Worm (Caenorhabditis elegans) whole organism, young adult: ENCODE measurements around the gene C34C12.1.

ENCODE experiments used
- B0336.3 ChIP-seq: fragments of 200-800 bp; sonication (Bioruptor generic); IDR thresholded peaks from 2 replicates; pipeline ENCODE4 v1.3.6; 2022; ENCODE audit warnings: missing genetic modification characterization, missing compliant biosample characterization
- F10E7.11 ChIP-seq: sonication (generic microtip); optimal IDR thresholded peaks from 2 replicates; lab custom pipeline; 2017; ENCODE audit warnings: mild to moderate bottlenecking, missing genetic modification characterization, moderate library complexity, missing compliant biosample characterization
- F37B4.10 ChIP-seq: fragments of 200-800 bp; sonication (Bioruptor generic); IDR thresholded peaks from 2 replicates; pipeline ENCODE4 v1.3.6; 2022; ENCODE audit warnings: missing genetic modification characterization, missing compliant biosample characterization
- F39B2.1 ChIP-seq: fragments of 200-800 bp; sonication (Bioruptor generic); IDR thresholded peaks from 2 replicates; pipeline ENCODE4 v1.3.6; 2022; ENCODE audit warnings: missing genetic modification reagents, missing genetic modification characterization, missing compliant biosample characterization
- F49E8.2 ChIP-seq: sonication (generic microtip); optimal IDR thresholded peaks from 3 replicates; lab custom pipeline; 2017; ENCODE audit warnings: missing genetic modification characterization, mild to moderate bottlenecking, missing compliant biosample characterization, antibody characterized with exemption, moderate library complexity; ENCODE audit not compliant: insufficient read depth
- F52B5.7 ChIP-seq: sonication (generic microtip); optimal IDR thresholded peaks from 2 replicates; lab custom pipeline; 2016; ENCODE audit warnings: mild to moderate bottlenecking, missing genetic modification characterization, missing compliant biosample characterization
- F57C9.4 ChIP-seq: sonication (generic microtip); optimal IDR thresholded peaks from 2 replicates; lab custom pipeline; 2017; ENCODE audit warnings: mild to moderate bottlenecking, missing genetic modification characterization, missing compliant biosample characterization
- K12H6.12 ChIP-seq: fragments of 200-800 bp; sonication (Bioruptor generic); optimal IDR thresholded peaks from 2 replicates; lab custom pipeline; 2018; ENCODE audit warnings: mild to moderate bottlenecking, missing genetic modification characterization, missing compliant biosample characterization
- Y53G8AR.9 ChIP-seq: fragments of 200-800 bp; sonication (Bioruptor generic); conservative IDR thresholded peaks from 2 replicates; pipeline ENCODE4 v1.3.6; 2022; ENCODE audit warnings: missing genetic modification reagents, missing genetic modification characterization, missing compliant biosample characterization
- Y95B8A.8 ChIP-seq: fragments of 200-800 bp; sonication (Bioruptor generic); IDR thresholded peaks from 2 replicates; pipeline ENCODE4 v1.3.6; 2022; ENCODE audit warnings: missing genetic modification reagents, missing genetic modification characterization, missing compliant biosample characterization
- ccch-3 ChIP-seq: fragments of 200-800 bp; sonication (Bioruptor generic); optimal IDR thresholded peaks from 2 replicates; lab custom pipeline; 2018; ENCODE audit warnings: mild to moderate bottlenecking, missing genetic modification characterization, missing compliant biosample characterization
- cebp-1 ChIP-seq, 2 experiments: fragments of 200-800 bp in 1 of 2; sonication (Bioruptor generic) in 1 of 2; sonication (generic microtip) in 1 of 2; IDR thresholded peaks in 1 of 2; optimal IDR thresholded peaks in 1 of 2; 2 replicates each; pipeline versions ENCODE4 v1.3.6 to Lab custom; 2017 to 2022; ENCODE audit warnings: missing compliant biosample characterization in 2 of 2, missing genetic modification characterization in 2 of 2, mild to moderate bottlenecking in 1 of 2, missing genetic modification reagents in 1 of 2, moderate library complexity in 1 of 2
- cebp-2 ChIP-seq: fragments of 200-800 bp; sonication (Bioruptor generic); IDR thresholded peaks from 2 replicates; pipeline ENCODE4 v1.3.6; 2022; ENCODE audit warnings: missing genetic modification characterization, missing compliant biosample characterization
- ceh-27 ChIP-seq: fragments of 200-800 bp; sonication (Bioruptor generic); optimal IDR thresholded peaks from 2 replicates; lab custom pipeline; 2018; ENCODE audit warnings: mild to moderate bottlenecking, missing genetic modification characterization, moderate library complexity, missing compliant biosample characterization
- ceh-58 ChIP-seq: fragments of 200-800 bp; sonication (Bioruptor generic); IDR thresholded peaks from 2 replicates; pipeline ENCODE4 v1.3.6; 2022; ENCODE audit warnings: missing genetic modification characterization, missing compliant biosample characterization
- chd-7 ChIP-seq: sonication (generic microtip); optimal IDR thresholded peaks from 2 replicates; lab custom pipeline; 2016; ENCODE audit warnings: mild to moderate bottlenecking, missing genetic modification characterization, moderate library complexity, missing compliant biosample characterization
- egl-44 ChIP-seq: fragments of 200-800 bp; sonication (Bioruptor generic); IDR thresholded peaks from 2 replicates; pipeline ENCODE4 v1.3.6; 2022; ENCODE audit warnings: missing genetic modification reagents, missing genetic modification characterization, missing compliant biosample characterization
- egrh-3 ChIP-seq: fragments of 200-800 bp; sonication (Bioruptor generic); IDR thresholded peaks from 2 replicates; pipeline ENCODE4 v1.3.6; 2022; ENCODE audit warnings: missing genetic modification reagents, missing genetic modification characterization, missing compliant biosample characterization
- fkh-3 ChIP-seq: sonication (generic microtip); optimal IDR thresholded peaks from 2 replicates; lab custom pipeline; 2016; ENCODE audit warnings: mild to moderate bottlenecking, missing genetic modification characterization, missing compliant biosample characterization
- gei-17 ChIP-seq: fragments of 200-800 bp; sonication (Bioruptor generic); optimal IDR thresholded peaks from 2 replicates; lab custom pipeline; 2018; ENCODE audit warnings: mild to moderate bottlenecking, missing genetic modification characterization, missing compliant biosample characterization
- him-1 ChIP-seq: sonication (generic microtip); optimal IDR thresholded peaks from 2 replicates; lab custom pipeline; 2016; ENCODE audit warnings: missing genotype, missing genetic modification reagents, missing genetic modification characterization, missing compliant biosample characterization
- hlh-26 ChIP-seq: fragments of 200-800 bp; sonication (Bioruptor generic); conservative IDR thresholded peaks from 2 replicates; pipeline ENCODE4 v1.3.6; 2022; ENCODE audit warnings: missing genetic modification reagents, missing genetic modification characterization, missing compliant biosample characterization
- hmg-1.2 ChIP-seq: fragments of 200-800 bp; sonication (Bioruptor generic); IDR thresholded peaks from 2 replicates; pipeline ENCODE4 v1.3.6; 2022; ENCODE audit warnings: missing genetic modification reagents, missing genetic modification characterization, missing compliant biosample characterization
- hmg-20 ChIP-seq: fragments of 200-800 bp; sonication (Bioruptor generic); IDR thresholded peaks from 2 replicates; pipeline ENCODE4 v1.3.6; 2022; ENCODE audit warnings: missing genetic modification reagents, missing genetic modification characterization, missing compliant biosample characterization
- let-526 ChIP-seq: fragments of 200-800 bp; sonication (Bioruptor generic); IDR thresholded peaks from 2 replicates; pipeline ENCODE4 v1.3.6; 2022; ENCODE audit warnings: missing genetic modification reagents, missing genetic modification characterization, missing compliant biosample characterization
- lin-35 ChIP-seq, 3 experiments: fragments of 150-350 bp in 2 of 3; sonication (generic microtip) in 1 of 3; optimal IDR thresholded peaks; 2 replicates each; lab custom pipeline; 2014 to 2018; ENCODE audit warnings: missing biosample characterization in 3 of 3, missing genetic modification characterization in 3 of 3, missing genetic modification reagents in 3 of 3
- lin-40 ChIP-seq: sonication (generic microtip); optimal IDR thresholded peaks from 2 replicates; lab custom pipeline; 2016; ENCODE audit warnings: missing genetic modification characterization, mild to moderate bottlenecking, missing compliant biosample characterization, missing genotype, missing genetic modification reagents
- lsy-27 ChIP-seq: sonication (generic microtip); optimal IDR thresholded peaks from 2 replicates; lab custom pipeline; 2017; ENCODE audit warnings: missing genetic modification characterization, mild to moderate bottlenecking, missing compliant biosample characterization, antibody characterized with exemption, missing genotype, borderline replicate concordance; ENCODE audit not compliant: insufficient read depth
- madf-3 ChIP-seq: fragments of 200-800 bp; sonication (Bioruptor generic); IDR thresholded peaks from 2 replicates; pipeline ENCODE4 v1.3.6; 2022; ENCODE audit warnings: missing genetic modification reagents, missing genetic modification characterization, missing compliant biosample characterization
- mel-28 ChIP-seq: sonication (generic microtip); optimal IDR thresholded peaks from 2 replicates; lab custom pipeline; 2016; ENCODE audit warnings: borderline replicate concordance, mild to moderate bottlenecking, missing genetic modification characterization, missing compliant biosample characterization
- mes-4 ChIP-seq: sonication (generic microtip); optimal IDR thresholded peaks from 2 replicates; lab custom pipeline; 2016; ENCODE audit warnings: missing genotype, missing genetic modification characterization, missing compliant biosample characterization
- nfyb-1 ChIP-seq: fragments of 200-800 bp; sonication (Bioruptor generic); IDR thresholded peaks from 2 replicates; pipeline ENCODE4 v1.3.6; 2022; ENCODE audit warnings: missing genetic modification reagents, missing genetic modification characterization, missing compliant biosample characterization
- rcor-1 ChIP-seq: fragments of 200-800 bp; sonication (Bioruptor generic); IDR thresholded peaks from 2 replicates; pipeline ENCODE4 v1.3.6; 2022; ENCODE audit warnings: missing genetic modification reagents, missing genetic modification characterization, missing compliant biosample characterization
- rec-8 ChIP-seq, 2 experiments: sonication (generic microtip); optimal IDR thresholded peaks; 2 replicates each; lab custom pipeline; 2016; ENCODE audit warnings: mild to moderate bottlenecking in 2 of 2, missing genetic modification characterization in 2 of 2, missing genetic modification reagents in 2 of 2, missing genotype in 2 of 2, missing biosample characterization in 1 of 2, missing compliant biosample characterization in 1 of 2, moderate library complexity in 1 of 2
- snpc-1.1 ChIP-seq: sonication (generic microtip); optimal IDR thresholded peaks from 2 replicates; lab custom pipeline; 2017; ENCODE audit warnings: missing genetic modification characterization, mild to moderate bottlenecking, missing compliant biosample characterization, antibody characterized with exemption, moderate library complexity, missing genotype, missing genetic modification reagents; ENCODE audit not compliant: insufficient read depth
- sptf-2 ChIP-seq: fragments of 200-800 bp; sonication (Bioruptor generic); optimal IDR thresholded peaks from 2 replicates; lab custom pipeline; 2018; ENCODE audit warnings: mild to moderate bottlenecking, missing genetic modification characterization, missing compliant biosample characterization
- tlf-1 ChIP-seq: fragments of 200-800 bp; sonication (Bioruptor generic); optimal IDR thresholded peaks from 2 replicates; lab custom pipeline; 2018; ENCODE audit warnings: mild to moderate bottlenecking, missing genetic modification characterization, missing compliant biosample characterization
- zfh-2 ChIP-seq: fragments of 200-800 bp; sonication (Bioruptor generic); conservative IDR thresholded peaks from 2 replicates; pipeline ENCODE4 v1.3.6; 2022; ENCODE audit warnings: missing genetic modification reagents, missing genetic modification characterization, missing compliant biosample characterization
- ztf-22 ChIP-seq: fragments of 200-800 bp; sonication (Bioruptor generic); optimal IDR thresholded peaks from 2 replicates; lab custom pipeline; 2018; ENCODE audit warnings: mild to moderate bottlenecking, missing genetic modification characterization, moderate library complexity, missing compliant biosample characterization

Gene C34C12.1

DNA sequence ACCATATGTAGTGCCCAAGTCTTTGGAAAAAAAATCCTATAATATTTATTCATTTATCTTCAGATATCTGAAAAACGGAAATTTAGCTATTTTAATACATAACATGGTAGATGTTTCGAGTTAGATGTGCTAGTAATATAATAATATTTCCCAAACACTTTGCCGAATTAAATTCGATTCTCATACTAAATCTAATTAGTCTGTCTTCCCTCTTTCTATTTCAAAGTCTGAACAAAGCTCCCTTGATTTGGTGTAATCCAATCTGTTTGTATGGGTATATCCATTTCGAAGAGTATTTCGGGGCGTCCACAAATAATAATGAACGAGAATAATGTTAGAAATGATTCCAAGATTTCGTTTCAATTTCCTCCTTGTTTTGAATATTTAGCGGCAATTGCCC, 39.7 kb upstream of the C34C12.1 start:
- no peak for TF ChIP-seq lin-35 (GFP tag; optimal IDR thresholded peaks at IDR 0.05; lab: Kevin White, UChicago)
- no peak for TF ChIP-seq sptf-2 (GFP tag; lab: Kevin White, UChicago)
- no peak for TF ChIP-seq madf-3
- TF ChIP-seq F39B2.1 (GFP tag; lab: Robert Waterston, UW) = no peak
- TF ChIP-seq, all 124 proteins: peak for 0

DNA sequence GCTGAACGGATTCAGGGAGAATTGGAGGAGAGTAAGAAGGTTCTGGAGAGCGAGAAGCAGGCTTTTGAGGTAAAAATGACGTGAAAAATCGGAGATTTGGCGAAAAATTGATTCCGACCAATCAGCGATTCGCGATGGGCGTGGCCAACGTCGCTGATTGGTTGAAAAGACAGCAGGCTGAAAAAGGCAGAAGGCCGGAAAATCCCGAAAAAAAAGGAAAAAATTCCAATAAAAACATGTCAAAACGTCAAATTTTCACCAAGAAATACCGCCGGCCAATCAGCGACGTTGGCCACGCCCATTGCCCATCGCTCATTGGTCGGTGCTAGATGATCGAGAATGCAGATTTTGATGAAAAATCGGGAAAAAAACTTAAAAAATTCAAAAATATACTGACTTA, 36.7 kb upstream of the C34C12.1 start:
- TF ChIP-seq nfyb-1 (GFP tag; lab: Robert Waterston, UW) (peak; percentile 74), tlf-1 (GFP tag; lab: Kevin White, UChicago) (no peak)

DNA sequence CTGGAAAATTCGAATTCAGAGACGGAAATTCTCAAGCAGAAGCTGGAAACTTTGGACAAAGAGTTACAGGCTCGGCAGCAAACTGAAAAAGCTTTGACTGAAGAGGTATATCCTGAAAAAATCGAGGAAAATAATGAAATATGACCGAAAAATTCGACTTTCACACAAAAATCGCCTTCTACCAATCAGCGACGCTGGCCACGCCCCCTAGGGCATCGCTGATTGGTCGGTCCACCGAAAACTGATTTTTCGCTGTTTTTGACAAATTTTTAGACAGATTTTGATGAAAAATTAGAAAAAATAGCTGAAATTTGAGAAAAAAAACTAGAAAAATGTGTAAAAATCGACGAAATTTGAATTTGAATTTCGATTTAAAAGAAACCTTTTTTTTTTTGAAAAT, 35.2 kb upstream of the C34C12.1 start:
- TF ChIP-seq F49E8.2 (tag; lab: Kevin White, UChicago) = no peak
- TF ChIP-seq nfyb-1 (GFP tag; lab: Robert Waterston, UW) = peak; percentile 80

DNA sequence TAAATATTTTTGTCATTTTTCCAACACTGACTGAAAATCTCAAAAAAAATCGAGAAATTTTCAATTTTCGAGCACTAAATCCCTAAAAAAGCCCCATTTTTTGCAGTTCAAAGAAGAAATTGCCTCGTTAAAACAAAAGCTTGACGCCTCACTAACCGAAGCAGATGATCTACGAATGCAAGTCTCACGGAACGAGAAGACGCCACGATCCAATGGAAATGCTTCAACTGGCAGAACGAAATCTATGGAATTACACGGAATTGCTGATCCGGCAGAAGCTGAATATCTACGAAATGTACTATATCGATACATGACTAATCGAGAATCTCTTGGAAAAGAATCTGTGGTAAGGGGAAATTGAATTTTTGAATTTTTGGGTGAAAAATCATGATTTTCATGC, 30.2 kb upstream of the C34C12.1 start:
- TF ChIP-seq hlh-26 (GFP tag; lab: Robert Waterston, UW) (no peak), him-1 (tag; lab: Kevin White, UChicago) (no peak), F10E7.11 (tag; lab: Kevin White, UChicago) (no peak), let-526 (GFP tag; lab: Robert Waterston, UW) (no peak), gei-17 (GFP tag; lab: Kevin White, UChicago) (no peak), madf-3 (no peak), hmg-1.2 (GFP tag; lab: Robert Waterston, UW) (no peak), rec-8 (tag; optimal IDR thresholded peaks at IDR 0.05; lab: Kevin White, UChicago) (no peak), ccch-3 (no peak), mes-4 (tag; lab: Kevin White, UChicago) (no peak), Y95B8A.8 (GFP tag; lab: Robert Waterston, UW) (no peak), F52B5.7 (tag; lab: Kevin White, UChicago) (no peak), chd-7 (tag; lab: Kevin White, UChicago) (no peak), ceh-27 (GFP tag; lab: Kevin White, UChicago) (no peak), snpc-1.1 (tag; lab: Kevin White, UChicago) (no peak), rcor-1 (GFP tag; lab: Robert Waterston, UW) (no peak), F57C9.4 (no peak)

DNA sequence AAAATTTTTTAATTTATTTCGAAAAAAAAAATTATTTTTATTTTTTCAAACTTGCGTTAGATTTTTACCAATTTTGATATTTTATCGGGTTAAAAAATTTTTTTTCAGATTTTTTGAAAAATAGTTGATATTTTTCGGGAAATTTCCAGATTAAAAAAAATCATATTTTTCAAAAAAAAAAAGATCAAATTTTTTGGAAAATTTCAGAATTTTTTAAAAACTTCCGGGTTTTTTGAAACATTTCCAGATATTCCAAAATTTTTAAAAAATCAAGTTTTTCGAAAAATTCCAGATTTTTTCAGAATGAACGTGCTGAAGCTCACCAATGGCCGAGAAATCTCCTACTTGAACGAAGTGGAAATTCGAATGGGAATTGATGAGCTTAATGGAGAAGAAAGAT, 28.7 kb upstream of the C34C12.1 start, which contains the start of gene metl-18:
TSS of gene metl-18 (plus strand) at position 301 of the 400 bp plus-strand sequence.
- TF ChIP-seq F37B4.10 (GFP tag; lab: Robert Waterston, UW) = no peak
- TF ChIP-seq madf-3 = no peak
- TF ChIP-seq lsy-27 (tag; lab: Kevin White, UChicago) = no peak
- TF ChIP-seq ztf-22 = no peak
- no peak for TF ChIP-seq chd-7 (tag; lab: Kevin White, UChicago)
- no peak for TF ChIP-seq egrh-3 (GFP tag; lab: Robert Waterston, UW)
- no peak for TF ChIP-seq cebp-2 (GFP tag; lab: Robert Waterston, UW)
- TF ChIP-seq rec-8 (tag; optimal IDR thresholded peaks at IDR 0.05; lab: Kevin White, UChicago) = no peak
- TF ChIP-seq Y53G8AR.9 = no peak
- TF ChIP-seq, all 124 proteins: peak for 0

DNA sequence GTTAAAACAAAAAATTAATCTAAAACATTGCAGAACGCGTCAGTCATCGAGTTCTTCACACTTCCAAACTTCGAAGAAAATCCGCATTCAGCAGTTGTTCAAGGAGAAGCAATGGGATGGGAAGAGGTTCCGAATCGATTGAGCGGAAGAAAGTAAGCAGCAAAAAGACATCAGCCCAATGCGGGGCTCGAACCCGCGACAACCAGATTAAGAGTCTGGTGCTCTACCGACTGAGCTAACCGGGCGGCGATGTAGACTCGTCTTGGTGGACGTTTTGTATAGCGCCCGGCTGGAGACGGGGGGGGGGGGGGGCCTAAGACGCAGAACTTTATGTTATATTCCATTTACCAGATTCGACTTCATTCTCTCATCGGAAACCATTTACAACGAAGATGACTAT, 27.4 kb upstream of the C34C12.1 start:
- no peak for TF ChIP-seq fkh-3 (tag; lab: Kevin White, UChicago)
- no peak for TF ChIP-seq K12H6.12
- no peak for TF ChIP-seq ceh-58 (GFP tag; lab: Robert Waterston, UW)
- TF ChIP-seq lin-40 (tag; lab: Kevin White, UChicago) = no peak
- TF ChIP-seq nfyb-1 (GFP tag; lab: Robert Waterston, UW) = peak; percentile 62; the same call in 1 of the 2 replicates
- TF ChIP-seq egl-44 (GFP tag; lab: Robert Waterston, UW) = no peak
- TF ChIP-seq zfh-2 (GFP tag; lab: Robert Waterston, UW) = peak; percentile 75
- 0 out of 2 replicates have a peak, but pooled peaks have one; percentile 13 for TF ChIP-seq B0336.3 (GFP tag; lab: Robert Waterston, UW)
- TF ChIP-seq cebp-1 (GFP tag; IDR thresholded peaks at IDR 0.05; lab: Robert Waterston, UW) = no peak
- TF ChIP-seq cebp-1 (tag; optimal IDR thresholded peaks at IDR 0.05; lab: Kevin White, UChicago) = peak; percentile 10
- no peak for TF ChIP-seq gei-17 (GFP tag; lab: Kevin White, UChicago)
- no peak for TF ChIP-seq mel-28 (tag; lab: Kevin White, UChicago)
- peak; percentile 41; the same call in 1 of the 2 replicates for TF ChIP-seq hmg-20 (GFP tag; lab: Robert Waterston, UW)
